Fruit fly (Drosophila melanogaster) whole organism, embryonic: Measurements from ENCODE around the gene CG43448.

ENCODE experiments used
- CG1233 ChIP-seq: fragments of 200-800 bp; sonication (Bioruptor generic); optimal IDR thresholded peaks from 4 replicates; lab custom pipeline; 2018; ENCODE audit warnings: missing biosample characterization, mild to moderate bottlenecking, missing genetic modification characterization
- CG12659 ChIP-seq: fragments of 200-800 bp; sonication (Bioruptor generic); optimal IDR thresholded peaks from 3 replicates; lab custom pipeline; 2017; ENCODE audit warnings: mild to moderate bottlenecking, missing biosample characterization, missing genetic modification reagents, missing genetic modification characterization
- CG13894 ChIP-seq: fragments of 200-800 bp; sonication (Bioruptor generic); optimal IDR thresholded peaks from 3 replicates; lab custom pipeline; 2018; ENCODE audit warnings: missing biosample characterization, mild to moderate bottlenecking, missing genetic modification characterization, moderate library complexity
- CG14860 ChIP-seq: fragments of 200-800 bp; sonication (Bioruptor generic); IDR thresholded peaks from 3 replicates; pipeline ENCODE4 v1.3.6; 2022; ENCODE audit warnings: missing biosample characterization, missing genetic modification characterization; ENCODE audit not compliant: partially characterized antibody
- CG1529 ChIP-seq: fragments of 200-800 bp; sonication (Bioruptor generic); optimal IDR thresholded peaks from 3 replicates; lab custom pipeline; 2018; ENCODE audit warnings: missing biosample characterization, missing genetic modification characterization
- CG1832 ChIP-seq: fragments of 200-800 bp; sonication (Bioruptor generic); optimal IDR thresholded peaks from 2 replicates; lab custom pipeline; 2017; ENCODE audit warnings: missing biosample characterization, mild to moderate bottlenecking, missing genetic modification characterization, inconsistent platforms
- CG2120 ChIP-seq: fragments of 200-800 bp; sonication (Bioruptor generic); optimal IDR thresholded peaks from 3 replicates; lab custom pipeline; 2016; ENCODE audit warnings: missing biosample characterization, missing genetic modification characterization
- CG31388 ChIP-seq: fragments of 200-800 bp; sonication (Bioruptor generic); optimal IDR thresholded peaks from 2 replicates; lab custom pipeline; 2016; ENCODE audit warnings: missing biosample characterization, missing genetic modification characterization
- CG32767 ChIP-seq: fragments of 200-800 bp; sonication (Bioruptor generic); IDR thresholded peaks from 2 replicates; pipeline ENCODE4 v1.3.6; 2022; ENCODE audit warnings: missing biosample characterization, missing genetic modification characterization
- CG34376 ChIP-seq: fragments of 200-800 bp; sonication (Bioruptor generic); optimal IDR thresholded peaks from 2 replicates; lab custom pipeline; 2018; ENCODE audit warnings: missing biosample characterization, mild to moderate bottlenecking, missing genetic modification characterization
- CG34422 ChIP-seq: fragments of 200-800 bp; sonication (Bioruptor generic); IDR thresholded peaks from 3 replicates; pipeline ENCODE4 v1.3.6; 2022; ENCODE audit warnings: missing biosample characterization, missing genetic modification characterization
- CG3838 ChIP-seq: fragments of 200-800 bp; sonication (Bioruptor generic); optimal IDR thresholded peaks from 3 replicates; lab custom pipeline; 2016; ENCODE audit warnings: missing biosample characterization, missing genetic modification characterization
- CG9932 ChIP-seq: fragments of 200-800 bp; sonication (Bioruptor generic); IDR thresholded peaks from 2 replicates; pipeline ENCODE4 v1.3.6; 2022; ENCODE audit warnings: missing biosample characterization, missing genetic modification characterization
- D19A ChIP-seq: fragments of 200-800 bp; optimal IDR thresholded peaks from 3 replicates; lab custom pipeline; 2019; ENCODE audit warnings: missing biosample characterization, mild to moderate bottlenecking, missing genetic modification characterization, moderate library complexity
- D19B ChIP-seq: fragments of 200-800 bp; sonication (Bioruptor generic); optimal IDR thresholded peaks from 2 replicates; lab custom pipeline; 2017; ENCODE audit warnings: missing biosample characterization, mild to moderate bottlenecking, missing genetic modification characterization
- E2f2 ChIP-seq: fragments of 200-800 bp; sonication (Bioruptor generic); IDR thresholded peaks from 2 replicates; pipeline ENCODE4 v1.3.6; 2022; ENCODE audit warnings: missing biosample characterization, missing genetic modification characterization
- Eip74EF ChIP-seq, 2 experiments: fragments of 200-800 bp in 1 of 2; fragments of >200 bp in 1 of 2; sonication (Bioruptor generic) in 1 of 2; optimal IDR thresholded peaks; 2 replicates each; lab custom pipeline; 2017 to 2019; ENCODE audit warnings: missing biosample characterization in 2 of 2, missing genetic modification characterization in 2 of 2, mild to moderate bottlenecking in 1 of 2, moderate library complexity in 1 of 2
- HHEX ChIP-seq: fragments of 200-800 bp; sonication (Bioruptor generic); optimal IDR thresholded peaks from 3 replicates; lab custom pipeline; 2017; ENCODE audit warnings: missing biosample characterization, mild to moderate bottlenecking, missing genetic modification characterization, missing genetic modification reagents
- Hr78 ChIP-seq, 2 experiments: fragments of 200-800 bp in 1 of 2; fragments of >200 bp in 1 of 2; sonication (Bioruptor generic) in 1 of 2; optimal IDR thresholded peaks; 2 replicates each; lab custom pipeline; 2017 to 2019; ENCODE audit warnings: missing biosample characterization in 2 of 2, missing genetic modification characterization in 2 of 2, mild to moderate bottlenecking in 1 of 2, moderate library complexity in 1 of 2
- Med ChIP-seq: fragments of 200-800 bp; sonication (Bioruptor generic); peaks from one replicate; lab custom pipeline; 2016; ENCODE audit warnings: missing biosample characterization, missing genetic modification characterization, mild to moderate bottlenecking, inconsistent platforms, moderate library complexity
- Myb ChIP-seq: fragments of 200-800 bp; sonication (Bioruptor generic); optimal IDR thresholded peaks from 2 replicates; lab custom pipeline; 2016; ENCODE audit warnings: missing biosample characterization, missing genetic modification characterization
- Pdp1 ChIP-seq, 2 experiments: fragments of 200-800 bp; sonication (Bioruptor generic); optimal IDR thresholded peaks; 3 replicates each; lab custom pipeline; 2016; ENCODE audit warnings: missing biosample characterization in 2 of 2, missing genetic modification characterization in 2 of 2, mild to moderate bottlenecking in 1 of 2, moderate library complexity in 1 of 2
- Ptx1 ChIP-seq: fragments of 200-800 bp; sonication (Bioruptor generic); IDR thresholded peaks from 2 replicates; pipeline ENCODE4 v1.3.6; 2022; ENCODE audit warnings: missing biosample characterization, missing genetic modification characterization
- Trl ChIP-seq, 3 experiments: fragments of >200 bp in 2 of 3; fragments of 200-800 bp in 1 of 3; sonication (Bioruptor generic) in 1 of 3; optimal IDR thresholded peaks; 2 replicates in 1 of 3; 3 replicates in 2 of 3; lab custom pipeline; 2016 to 2017; ENCODE audit warnings: missing biosample characterization in 1 of 3, missing genetic modification characterization in 1 of 3
- abd-A ChIP-seq: fragments of 200-800 bp; sonication (Bioruptor generic); optimal IDR thresholded peaks from 3 replicates; lab custom pipeline; 2019; ENCODE audit warnings: missing biosample characterization, mild to moderate bottlenecking, missing genetic modification characterization, moderate library complexity
- bigmax ChIP-seq: fragments of 200-800 bp; sonication (Bioruptor generic); optimal IDR thresholded peaks from 2 replicates; lab custom pipeline; 2018; ENCODE audit warnings: missing biosample characterization, mild to moderate bottlenecking, missing genetic modification characterization
- cas ChIP-seq: fragments of 200-800 bp; sonication (Bioruptor generic); IDR thresholded peaks from 2 replicates; pipeline ENCODE4 v1.3.6; 2022; ENCODE audit warnings: missing biosample characterization, missing genetic modification characterization
- chinmo ChIP-seq: fragments of 200-800 bp; sonication (Bioruptor generic); IDR thresholded peaks from 4 replicates; pipeline ENCODE4 v1.3.6; 2022; ENCODE audit warnings: missing biosample characterization, missing genetic modification characterization; ENCODE audit not compliant: partially characterized antibody
- corto ChIP-seq: fragments of 200-800 bp; sonication (Bioruptor generic); optimal IDR thresholded peaks from 2 replicates; lab custom pipeline; 2016; ENCODE audit warnings: missing biosample characterization, mild to moderate bottlenecking, missing genetic modification characterization, moderate library complexity
- ftz-f1 ChIP-seq: fragments of 200-800 bp; sonication (Bioruptor generic); optimal IDR thresholded peaks from 2 replicates; lab custom pipeline; 2016; ENCODE audit warnings: missing biosample characterization, missing genetic modification characterization
- gcm ChIP-seq: fragments of 200-800 bp; sonication (Bioruptor generic); optimal IDR thresholded peaks from 2 replicates; lab custom pipeline; 2019; ENCODE audit warnings: missing biosample characterization, mild to moderate bottlenecking, missing genetic modification characterization, moderate library complexity
- insv ChIP-seq, 2 experiments: fragments of 200-800 bp; sonication (Bioruptor generic); optimal IDR thresholded peaks; 3 replicates each; lab custom pipeline; 2016 to 2018; ENCODE audit warnings: missing biosample characterization in 2 of 2, missing genetic modification characterization in 2 of 2
- lbe ChIP-seq: fragments of 200-800 bp; sonication (Bioruptor generic); optimal IDR thresholded peaks from 2 replicates; lab custom pipeline; 2016; ENCODE audit warnings: missing biosample characterization, mild to moderate bottlenecking, missing genetic modification characterization
- lilli ChIP-seq: fragments of 200-800 bp; sonication (Bioruptor generic); optimal IDR thresholded peaks from 3 replicates; lab custom pipeline; 2016; ENCODE audit warnings: missing biosample characterization, missing genetic modification characterization
- maf-S ChIP-seq: fragments of 200-800 bp; sonication (Bioruptor generic); optimal IDR thresholded peaks from 2 replicates; lab custom pipeline; 2016; ENCODE audit warnings: missing biosample characterization, missing genetic modification characterization
- nom ChIP-seq: fragments of 200-800 bp; sonication (Bioruptor generic); optimal IDR thresholded peaks from 2 replicates; lab custom pipeline; 2017; ENCODE audit warnings: missing biosample characterization, missing genetic modification characterization, mild to moderate bottlenecking, moderate library complexity, missing genetic modification reagents
- onecut ChIP-seq: fragments of 200-800 bp; sonication (Bioruptor generic); IDR thresholded peaks from 2 replicates; pipeline ENCODE4 v1.3.6; 2022; ENCODE audit warnings: missing biosample characterization, missing genetic modification characterization
- run ChIP-seq: fragments of 200-800 bp; sonication (Bioruptor generic); optimal IDR thresholded peaks from 3 replicates; lab custom pipeline; 2018; ENCODE audit warnings: missing biosample characterization, mild to moderate bottlenecking, missing genetic modification characterization
- sd ChIP-seq: fragments of 200-800 bp; sonication (Bioruptor generic); optimal IDR thresholded peaks from 3 replicates; lab custom pipeline; 2018; ENCODE audit warnings: missing biosample characterization, mild to moderate bottlenecking, missing genetic modification characterization, moderate library complexity
- sqz ChIP-seq: fragments of 200-800 bp; sonication (Bioruptor generic); optimal IDR thresholded peaks from 3 replicates; lab custom pipeline; 2018; ENCODE audit warnings: missing biosample characterization, mild to moderate bottlenecking, missing genetic modification characterization
- sr ChIP-seq: fragments of 200-800 bp; sonication (Bioruptor generic); IDR thresholded peaks from 3 replicates; pipeline ENCODE4 v1.3.6; 2022; ENCODE audit warnings: missing biosample characterization, missing genetic modification characterization
- trem ChIP-seq: fragments of 200-800 bp; optimal IDR thresholded peaks from 3 replicates; lab custom pipeline; 2019; ENCODE audit warnings: missing biosample characterization, mild to moderate bottlenecking, missing genetic modification characterization, moderate library complexity
- vvl ChIP-seq: fragments of 200-800 bp; sonication (Bioruptor generic); IDR thresholded peaks from 2 replicates; pipeline ENCODE4 v1.3.6; 2022; ENCODE audit warnings: missing biosample characterization, missing genetic modification characterization

The CG43448 gene

dm6 chr3R:30283037-30283590 is 45.6 kb upstream of the CG43448 start:
- TF ChIP-seq insv (GFP tag; optimal IDR thresholded peaks at IDR 0.05; lab: Kevin White, UChicago) (no peak), bigmax (GFP tag; lab: Kevin White, UChicago) (peak; percentile 75), lilli (GFP tag; lab: Kevin White, UChicago) (peak; percentile 1), gcm (peak; percentile 24), HHEX (GFP tag; lab: Kevin White, UChicago) (no peak), cas (GFP tag; lab: Robert Waterston, UW) (no peak), Ptx1 (GFP tag; lab: Robert Waterston, UW) (no peak), sr (GFP tag; lab: Robert Waterston, UW) (0 out of 3 replicates have a peak, but pooled peaks have one; percentile 19), Med (GFP tag; lab: Kevin White, UChicago) (peak; percentile 20), vvl (peak; percentile 47; the same call in 1 of the 2 replicates), CG1233 (GFP tag; lab: Kevin White, UChicago) (no peak), Hr78 (GFP tag; optimal IDR thresholded peaks at IDR 0.05; lab: Kevin White, UChicago) (peak in 1 of 2 experiments; percentile 71), CG2120 (peak; percentile 2), CG34376 (GFP tag; lab: Kevin White, UChicago) (no peak), CG13894 (tag; lab: Kevin White, UChicago) (peak; percentile 67), CG14860 (GFP tag; lab: Robert Waterston, UW) (no peak), CG9932 (peak; percentile 27; the same call in 1 of the 2 replicates), E2f2 (GFP tag; lab: Robert Waterston, UW) (no peak)
- TF ChIP-seq, all 482 proteins: peak for 10

- TF ChIP-seq CG12659 (GFP tag; lab: Kevin White, UChicago) (no peak), CG1832 (GFP tag; lab: Kevin White, UChicago) (peak; percentile 36), CG34422 (GFP tag; lab: Robert Waterston, UW) (no peak), D19B (peak; percentile 43), trem (no peak), onecut (GFP tag; lab: Robert Waterston, UW) (no peak), sqz (GFP tag; lab: Kevin White, UChicago) (no peak)
Observed at dm6 chr3R:30282478-30282877, 44.9 kb upstream of the CG43448 start.

- 0 out of 4 replicates have a peak, but pooled peaks have one; percentile 17 for TF ChIP-seq chinmo
- TF ChIP-seq sqz (GFP tag; lab: Kevin White, UChicago), result peak; percentile 43
- peak in 1 of 2 experiments; percentile 1 for TF ChIP-seq Eip74EF (GFP tag; optimal IDR thresholded peaks at IDR 0.05; lab: Kevin White, UChicago)
- peak; percentile 28 for TF ChIP-seq Med (GFP tag; lab: Kevin White, UChicago)
- peak; percentile 7 for TF ChIP-seq Myb (GFP tag; lab: Kevin White, UChicago)
- no peak for TF ChIP-seq Pdp1 (GFP tag; optimal IDR thresholded peaks at IDR 0.05; lab: Kevin White, UChicago)
- no peak for TF ChIP-seq maf-S (GFP tag; lab: Kevin White, UChicago)
- peak; percentile 51; the same call in 1 of the 2 replicates for TF ChIP-seq CG32767 (GFP tag; lab: Robert Waterston, UW)
- no peak for TF ChIP-seq CG31388 (GFP tag; lab: Kevin White, UChicago)
- peak; percentile 52 for TF ChIP-seq sd (tag; lab: Kevin White, UChicago)
- TF ChIP-seq corto (GFP tag; lab: Kevin White, UChicago), result peak; percentile 72
- peak; percentile 55 for TF ChIP-seq lbe (GFP tag; lab: Kevin White, UChicago)
- peak; percentile 80 for TF ChIP-seq D19A
- peak; percentile 12 to 65 for TF ChIP-seq Trl (optimal IDR thresholded peaks at IDR 0.05; lab: Kevin White, UChicago)
- TF ChIP-seq Trl (GFP tag; optimal IDR thresholded peaks at IDR 0.05; lab: Kevin White, UChicago), result no peak
- TF ChIP-seq abd-A, result peak; percentile 64
- TF ChIP-seq ftz-f1 (GFP tag; lab: Kevin White, UChicago), result peak; percentile 43
- TF ChIP-seq CG3838 (GFP tag; lab: Kevin White, UChicago), result no peak
- no peak for TF ChIP-seq CG1529 (GFP tag; lab: Kevin White, UChicago)
- TF ChIP-seq run (tag; lab: Kevin White, UChicago), result no peak
- peak; percentile 15 for TF ChIP-seq nom (GFP tag; lab: Kevin White, UChicago)
Observed at dm6 chr3R:30281345-30282133, 44.0 kb upstream of the CG43448 start.
